Fruit fly (Drosophila melanogaster) whole organism, embryonic: Measurements from ENCODE around the gene CG10365.

Experiments
- Bgb ChIP-seq: fragments of 200-800 bp; sonication (Bioruptor generic); IDR thresholded peaks from 2 replicates; pipeline ENCODE4 v1.3.6; 2022; ENCODE audit warnings: missing biosample characterization, missing genetic modification characterization; ENCODE audit not compliant: partially characterized antibody
- Bteb2 ChIP-seq: fragments of 200-800 bp; sonication (Bioruptor generic); optimal IDR thresholded peaks from 2 replicates; lab custom pipeline; 2016; ENCODE audit warnings: missing biosample characterization, missing genetic modification characterization
- CG10267 ChIP-seq: fragments of 200-800 bp; sonication (Bioruptor generic); optimal IDR thresholded peaks from 2 replicates; lab custom pipeline; 2018; ENCODE audit warnings: missing biosample characterization, mild to moderate bottlenecking, missing genetic modification characterization, moderate library complexity
- CG10979 ChIP-seq: fragments of 200-800 bp; sonication (Bioruptor generic); optimal IDR thresholded peaks from 2 replicates; lab custom pipeline; 2018; ENCODE audit warnings: missing biosample characterization, mild to moderate bottlenecking, missing genetic modification characterization, moderate library complexity
- CG11085 ChIP-seq: fragments of 200-800 bp; sonication (Bioruptor generic); IDR thresholded peaks from 2 replicates; pipeline ENCODE4 v1.3.6; 2022; ENCODE audit warnings: missing biosample characterization, missing genetic modification characterization
- CG11695 ChIP-seq: fragments of 200-800 bp; sonication (Bioruptor generic); IDR thresholded peaks from 3 replicates; pipeline ENCODE4 v1.3.6; 2022; ENCODE audit warnings: missing biosample characterization, missing genetic modification characterization
- CG12104 ChIP-seq: fragments of 200-800 bp; sonication (Bioruptor generic); optimal IDR thresholded peaks from 3 replicates; lab custom pipeline; 2016; ENCODE audit warnings: missing biosample characterization, missing genetic modification characterization
- CG12236 ChIP-seq: fragments of 200-800 bp; sonication (Bioruptor generic); optimal IDR thresholded peaks from 2 replicates; lab custom pipeline; 2016; ENCODE audit warnings: missing biosample characterization, missing genetic modification characterization
- CG12659 ChIP-seq: fragments of 200-800 bp; sonication (Bioruptor generic); optimal IDR thresholded peaks from 3 replicates; lab custom pipeline; 2017; ENCODE audit warnings: mild to moderate bottlenecking, missing biosample characterization, missing genetic modification reagents, missing genetic modification characterization
- CG13624 ChIP-seq: fragments of 200-800 bp; sonication (Bioruptor generic); optimal IDR thresholded peaks from 2 replicates; lab custom pipeline; 2016; ENCODE audit warnings: missing biosample characterization, missing genetic modification characterization
- CG14860 ChIP-seq: fragments of 200-800 bp; sonication (Bioruptor generic); IDR thresholded peaks from 3 replicates; pipeline ENCODE4 v1.3.6; 2022; ENCODE audit warnings: missing biosample characterization, missing genetic modification characterization; ENCODE audit not compliant: partially characterized antibody
- CG15514 ChIP-seq: fragments of 200-800 bp; sonication (Bioruptor generic); optimal IDR thresholded peaks from 3 replicates; lab custom pipeline; 2017; ENCODE audit warnings: missing biosample characterization, missing genetic modification characterization, mild to moderate bottlenecking, moderate library complexity, missing genetic modification reagents
- CG1792 ChIP-seq: fragments of 200-800 bp; sonication (Bioruptor generic); optimal IDR thresholded peaks from 2 replicates; lab custom pipeline; 2016; ENCODE audit warnings: missing biosample characterization, missing genetic modification characterization
- CG31441 ChIP-seq: fragments of 200-800 bp; sonication (Bioruptor generic); IDR thresholded peaks from 2 replicates; pipeline ENCODE4 v1.3.6; 2022; ENCODE audit warnings: missing biosample characterization, missing genetic modification characterization
- CG6854 ChIP-seq: fragments of 200-800 bp; sonication (Bioruptor generic); optimal IDR thresholded peaks from 3 replicates; lab custom pipeline; 2017; ENCODE audit warnings: missing biosample characterization, mild to moderate bottlenecking, missing genetic modification characterization
- CG8944 ChIP-seq: fragments of 200-800 bp; sonication (Bioruptor generic); optimal IDR thresholded peaks from 3 replicates; lab custom pipeline; 2016; ENCODE audit warnings: missing biosample characterization, missing genetic modification characterization
- CG9797 ChIP-seq: fragments of 200-800 bp; sonication (Bioruptor generic); optimal IDR thresholded peaks from 3 replicates; lab custom pipeline; 2018; ENCODE audit warnings: missing biosample characterization, mild to moderate bottlenecking, missing genetic modification characterization
- CTCF ChIP-seq: fragments of 200-800 bp; sonication (Bioruptor generic); optimal IDR thresholded peaks from 2 replicates; lab custom pipeline; 2017; ENCODE audit warnings: missing biosample characterization, mild to moderate bottlenecking, missing genetic modification characterization, moderate library complexity
- D19B ChIP-seq: fragments of 200-800 bp; sonication (Bioruptor generic); optimal IDR thresholded peaks from 2 replicates; lab custom pipeline; 2017; ENCODE audit warnings: missing biosample characterization, mild to moderate bottlenecking, missing genetic modification characterization
- Dbx ChIP-seq: fragments of 200-800 bp; sonication (Bioruptor generic); IDR thresholded peaks from 3 replicates; pipeline ENCODE4 v1.3.6; 2022; ENCODE audit warnings: missing biosample characterization, missing genetic modification characterization
- Dp ChIP-seq: fragments of 200-800 bp; sonication (Bioruptor generic); optimal IDR thresholded peaks from 2 replicates; lab custom pipeline; 2018; ENCODE audit warnings: missing biosample characterization, mild to moderate bottlenecking, missing genetic modification characterization, moderate library complexity
- Drgx ChIP-seq: fragments of 200-800 bp; sonication (Bioruptor generic); IDR thresholded peaks from 2 replicates; pipeline ENCODE4 v1.3.6; 2022; ENCODE audit warnings: missing biosample characterization, missing genetic modification characterization
- Fer1 ChIP-seq: fragments of 200-800 bp; sonication (Bioruptor generic); optimal IDR thresholded peaks from 2 replicates; lab custom pipeline; 2017; ENCODE audit warnings: missing biosample characterization, mild to moderate bottlenecking, missing genetic modification characterization
- HmgD ChIP-seq: fragments of 200-800 bp; sonication (Bioruptor generic); optimal IDR thresholded peaks from 3 replicates; lab custom pipeline; 2016; ENCODE audit warnings: missing biosample characterization, missing genetic modification characterization
- Hr51 ChIP-seq, 2 experiments: fragments of 200-800 bp; sonication (Bioruptor generic); optimal IDR thresholded peaks; 2 replicates in 1 of 2; 3 replicates in 1 of 2; lab custom pipeline; 2016 to 2018; ENCODE audit warnings: missing biosample characterization in 2 of 2, missing genetic modification characterization in 2 of 2, mild to moderate bottlenecking in 1 of 2, moderate library complexity in 1 of 2
- Kr ChIP-seq: fragments of 200-800 bp; sonication (Bioruptor generic); optimal IDR thresholded peaks from 2 replicates; lab custom pipeline; 2017; ENCODE audit warnings: missing biosample characterization, mild to moderate bottlenecking, missing genetic modification characterization
- Lhr ChIP-seq: fragments of 200-800 bp; sonication (Bioruptor generic); optimal IDR thresholded peaks from 3 replicates; lab custom pipeline; 2017; ENCODE audit warnings: mild to moderate bottlenecking, missing biosample characterization, missing genetic modification reagents, missing genetic modification characterization
- NK7.1 ChIP-seq: fragments of 200-800 bp; sonication (Bioruptor generic); optimal IDR thresholded peaks from 3 replicates; lab custom pipeline; 2016; ENCODE audit warnings: missing biosample characterization, missing genetic modification characterization
- Opbp ChIP-seq: fragments of 200-800 bp; sonication (Bioruptor generic); IDR thresholded peaks from 3 replicates; pipeline ENCODE4 v1.3.6; 2022; ENCODE audit warnings: missing biosample characterization, missing genetic modification characterization; ENCODE audit not compliant: partially characterized antibody
- Side ChIP-seq: fragments of 200-800 bp; sonication (Bioruptor generic); optimal IDR thresholded peaks from 2 replicates; lab custom pipeline; 2016; ENCODE audit warnings: missing biosample characterization, missing genetic modification characterization
- TFAM ChIP-seq: fragments of 200-800 bp; sonication (Bioruptor generic); optimal IDR thresholded peaks from 2 replicates; lab custom pipeline; 2017; ENCODE audit warnings: missing biosample characterization, missing genetic modification characterization, inconsistent platforms
- bsh ChIP-seq, 2 experiments: fragments of 200-800 bp; sonication (Bioruptor generic); optimal IDR thresholded peaks; 2 replicates each; lab custom pipeline; 2017 to 2018; ENCODE audit warnings: mild to moderate bottlenecking in 2 of 2, missing biosample characterization in 2 of 2, missing genetic modification characterization in 2 of 2, moderate library complexity in 1 of 2
- ci ChIP-seq: fragments of 200-800 bp; sonication (Bioruptor generic); IDR thresholded peaks from 3 replicates; pipeline ENCODE4 v1.3.6; 2022; ENCODE audit warnings: missing biosample characterization, missing genetic modification characterization
- corto ChIP-seq: fragments of 200-800 bp; sonication (Bioruptor generic); optimal IDR thresholded peaks from 2 replicates; lab custom pipeline; 2016; ENCODE audit warnings: missing biosample characterization, mild to moderate bottlenecking, missing genetic modification characterization, moderate library complexity
- gfzf ChIP-seq: fragments of 200-800 bp; sonication (Bioruptor generic); optimal IDR thresholded peaks from 2 replicates; lab custom pipeline; 2016; ENCODE audit warnings: missing biosample characterization, mild to moderate bottlenecking, missing genetic modification characterization, moderate library complexity
- hbn ChIP-seq: fragments of 200-800 bp; sonication (Bioruptor generic); IDR thresholded peaks from 2 replicates; pipeline ENCODE4 v1.3.6; 2022; ENCODE audit warnings: missing biosample characterization, missing genetic modification characterization; ENCODE audit not compliant: partially characterized antibody
- lilli ChIP-seq: fragments of 200-800 bp; sonication (Bioruptor generic); optimal IDR thresholded peaks from 3 replicates; lab custom pipeline; 2016; ENCODE audit warnings: missing biosample characterization, missing genetic modification characterization
- lola ChIP-seq, 3 experiments: fragments of >200 bp in 2 of 3; fragments of 200-800 bp in 1 of 3; sonication (Bioruptor generic) in 1 of 3; optimal IDR thresholded peaks; 2 replicates each; lab custom pipeline; 2017 to 2019; ENCODE audit warnings: missing biosample characterization in 3 of 3, missing genetic modification characterization in 3 of 3, mild to moderate bottlenecking in 1 of 3, moderate library complexity in 1 of 3
- onecut ChIP-seq: fragments of 200-800 bp; sonication (Bioruptor generic); IDR thresholded peaks from 2 replicates; pipeline ENCODE4 v1.3.6; 2022; ENCODE audit warnings: missing biosample characterization, missing genetic modification characterization
- p53 ChIP-seq: fragments of 200-800 bp; sonication (Bioruptor generic); optimal IDR thresholded peaks from 2 replicates; lab custom pipeline; 2016; ENCODE audit warnings: missing biosample characterization, missing genetic modification characterization
- repo ChIP-seq: fragments of 200-800 bp; sonication (Bioruptor generic); optimal IDR thresholded peaks from 2 replicates; lab custom pipeline; 2016; ENCODE audit warnings: missing biosample characterization, missing genetic modification characterization
- ro ChIP-seq: fragments of 200-800 bp; sonication (Bioruptor generic); IDR thresholded peaks from 2 replicates; pipeline ENCODE4 v1.3.6; 2022; ENCODE audit warnings: missing biosample characterization, missing genetic modification characterization
- schlank ChIP-seq: fragments of 200-800 bp; sonication (Bioruptor generic); optimal IDR thresholded peaks from 2 replicates; lab custom pipeline; 2018; ENCODE audit warnings: missing biosample characterization, mild to moderate bottlenecking, missing genetic modification characterization
- tin ChIP-seq: fragments of 200-800 bp; sonication (Bioruptor generic); optimal IDR thresholded peaks from 3 replicates; lab custom pipeline; 2016; ENCODE audit warnings: missing biosample characterization, missing genetic modification characterization
- trem ChIP-seq: fragments of 200-800 bp; optimal IDR thresholded peaks from 3 replicates; lab custom pipeline; 2019; ENCODE audit warnings: missing biosample characterization, mild to moderate bottlenecking, missing genetic modification characterization, moderate library complexity
- unc-4 ChIP-seq: fragments of 200-800 bp; sonication (Bioruptor generic); IDR thresholded peaks from 2 replicates; pipeline ENCODE4 v1.3.6; 2022; ENCODE audit warnings: missing biosample characterization, missing genetic modification characterization; ENCODE audit not compliant: partially characterized antibody
- unpg ChIP-seq: fragments of 200-800 bp; sonication (Bioruptor generic); optimal IDR thresholded peaks from 3 replicates; lab custom pipeline; 2018; ENCODE audit warnings: missing biosample characterization, mild to moderate bottlenecking, missing genetic modification characterization, moderate library complexity
- vvl ChIP-seq: fragments of 200-800 bp; sonication (Bioruptor generic); IDR thresholded peaks from 2 replicates; pipeline ENCODE4 v1.3.6; 2022; ENCODE audit warnings: missing biosample characterization, missing genetic modification characterization
- zen2 ChIP-seq: fragments of 200-800 bp; sonication (Bioruptor generic); IDR thresholded peaks from 3 replicates; pipeline ENCODE4 v1.3.6; 2022; ENCODE audit warnings: missing biosample characterization, missing genetic modification characterization; ENCODE audit not compliant: partially characterized antibody
- zfh1 ChIP-seq: fragments of 200-800 bp; sonication (Bioruptor generic); IDR thresholded peaks from 3 replicates; pipeline ENCODE4 v1.3.6; 2022; ENCODE audit warnings: missing biosample characterization, missing genetic modification characterization

CG10365 gene

DNA sequence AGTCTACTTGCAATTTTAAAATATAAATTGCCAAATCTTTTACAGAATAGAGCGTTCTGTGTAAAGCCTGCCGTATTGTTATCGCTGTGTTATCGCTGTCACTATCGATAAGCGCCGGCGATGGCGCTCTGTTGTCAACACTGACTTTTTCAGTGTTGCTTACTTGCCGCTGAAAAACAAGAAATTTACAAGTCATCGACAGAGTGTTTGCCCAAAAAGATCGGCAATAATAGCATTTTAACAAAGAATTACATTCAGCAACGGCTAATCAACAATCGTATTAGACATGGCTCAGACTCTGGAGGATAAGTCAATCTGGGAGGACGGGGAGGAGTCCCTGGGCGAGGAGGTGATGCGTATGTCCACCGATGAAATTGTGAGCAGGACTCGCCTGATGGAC lies 29.6 kb downstream of the CG10365 start, which contains the start of the genes RanBP3 and Rpt5 (continued):
- TF ChIP-seq NK7.1 (GFP tag; lab: Kevin White, UChicago) (peak; percentile 41), CG6854 (GFP tag; lab: Kevin White, UChicago) (no peak), zen2 (GFP tag; lab: Robert Waterston, UW) (peak; percentile 76), Kr (GFP tag; lab: Kevin White, UChicago) (no peak), Side (GFP tag; lab: Kevin White, UChicago) (peak; percentile 52), CG11085 (GFP tag; lab: Robert Waterston, UW) (peak; percentile 66), CG13624 (GFP tag; lab: Kevin White, UChicago) (peak; percentile 70), CG10979 (peak; percentile 32), CG14860 (GFP tag; lab: Robert Waterston, UW) (peak; percentile 69), CG12236 (no peak), Lhr (GFP tag; lab: Kevin White, UChicago) (no peak), TFAM (no peak), CG31441 (no peak), schlank (no peak), Hr51 (GFP tag; optimal IDR thresholded peaks at IDR 0.05; lab: Kevin White, UChicago) (peak in 1 of 2 experiments; percentile 56), onecut (GFP tag; lab: Robert Waterston, UW) (peak; percentile 27; the same call in 1 of the 2 replicates), Bgb (peak; percentile 90), ci (GFP tag; lab: Robert Waterston, UW) (peak; percentile 75; the same call in 2 of the 3 replicates), CG11695 (GFP tag; lab: Robert Waterston, UW) (0 out of 3 replicates have a peak, but pooled peaks have one; percentile 42), lilli (GFP tag; lab: Kevin White, UChicago) (peak; percentile 77), vvl (GFP tag; lab: Robert Waterston, UW) (peak; percentile 70), D19B (GFP tag; lab: Kevin White, UChicago) (peak; percentile 8), unpg (GFP tag; lab: Kevin White, UChicago) (no peak), Bteb2 (GFP tag; lab: Kevin White, UChicago) (peak; percentile 60), CTCF (GFP tag; lab: Kevin White, UChicago) (peak; percentile 44), corto (GFP tag; lab: Kevin White, UChicago) (peak; percentile 32), bsh (GFP tag; optimal IDR thresholded peaks at IDR 0.05; lab: Kevin White, UChicago) (peak in 1 of 2 experiments; percentile 9), Dbx (GFP tag; lab: Robert Waterston, UW) (peak; percentile 59; the same call in 2 of the 3 replicates), Opbp (GFP tag; lab: Robert Waterston, UW) (peak; percentile 90), gfzf (GFP tag; lab: Kevin White, UChicago) (peak; percentile 27), tin (GFP tag; lab: Kevin White, UChicago) (peak; percentile 67), zfh1 (GFP tag; lab: Robert Waterston, UW) (peak; percentile 38; the same call in 1 of the 3 replicates), CG1792 (GFP tag; lab: Kevin White, UChicago) (peak; percentile 65), repo (GFP tag; lab: Kevin White, UChicago) (peak; percentile 18), hbn (GFP tag; lab: Robert Waterston, UW) (peak; percentile 80), trem (tag; lab: Kevin White, UChicago) (peak; percentile 34), CG9797 (GFP tag; lab: Kevin White, UChicago) (peak; percentile 40), CG12104 (GFP tag; lab: Kevin White, UChicago) (peak; percentile 0), HmgD (GFP tag; lab: Kevin White, UChicago) (peak; percentile 55), lola (GFP tag; optimal IDR thresholded peaks at IDR 0.05; lab: Kevin White, UChicago) (no peak), CG12659 (peak; percentile 82), Drgx (GFP tag; lab: Robert Waterston, UW) (peak; percentile 36; the same call in 1 of the 2 replicates), CG10267 (tag; lab: Kevin White, UChicago) (peak; percentile 98), CG8944 (GFP tag; lab: Kevin White, UChicago) (peak; percentile 26), CG15514 (GFP tag; lab: Kevin White, UChicago) (peak; percentile 71), unc-4 (peak; percentile 82), Dp (GFP tag; lab: Kevin White, UChicago) (peak; percentile 55), Fer1 (GFP tag; lab: Kevin White, UChicago) (peak; percentile 65), p53 (GFP tag; lab: Kevin White, UChicago) (peak; percentile 32), ro (GFP tag; lab: Robert Waterston, UW) (no peak)
